Fruit fly (Drosophila melanogaster): Measurements from ENCODE around the gene CG12523.

The CG12523 gene

dm6 chr3L:10777493-10777897, 23.5 kb upstream of the CG12523 start:
- TF ChIP-seq ey (GFP tag; optimal IDR thresholded peaks at IDR 0.05) (peak; percentile 40), Jra (GFP tag; optimal IDR thresholded peaks at IDR 0.05) (no peak), Myc (optimal IDR thresholded peaks at IDR 0.05) (no peak), h (GFP tag; optimal IDR thresholded peaks at IDR 0.05) (peak; percentile 61), Abd-B (GFP tag; optimal IDR thresholded peaks at IDR 0.05) (no peak), Rel (GFP tag; optimal IDR thresholded peaks at IDR 0.05) (no peak), Rel (tag; optimal IDR thresholded peaks at IDR 0.05) (no peak), jim (GFP tag; optimal IDR thresholded peaks at IDR 0.05) (no peak), CG32264 (GFP tag; optimal IDR thresholded peaks at IDR 0.05) (no peak), woc (GFP tag; optimal IDR thresholded peaks at IDR 0.05) (peak; percentile 64), Mio (GFP tag; optimal IDR thresholded peaks at IDR 0.05) (no peak), CG9705 (GFP tag; optimal IDR thresholded peaks at IDR 0.05) (peak; percentile 22), Dfd (GFP tag; optimal IDR thresholded peaks at IDR 0.05) (no peak), Hnf4 (GFP tag; optimal IDR thresholded peaks at IDR 0.05) (peak; percentile 33), dsf (GFP tag; optimal IDR thresholded peaks at IDR 0.05; ENCODE audit: borderline replicate concordance) (no peak), lola (GFP tag; optimal IDR thresholded peaks at IDR 0.05) (no peak), GATAd (GFP tag; optimal IDR thresholded peaks at IDR 0.05) (no peak), Hr78 (GFP tag; optimal IDR thresholded peaks at IDR 0.05) (no peak), br (GFP tag; optimal IDR thresholded peaks at IDR 0.05) (no peak), OdsH (GFP tag; optimal IDR thresholded peaks at IDR 0.05) (peak; percentile 56), HLH106 (tag; optimal IDR thresholded peaks at IDR 0.05) (peak; percentile 74), dmrt93B (GFP tag; optimal IDR thresholded peaks at IDR 0.05) (peak; percentile 71), Sp1 (GFP tag; optimal IDR thresholded peaks at IDR 0.05) (peak; percentile 82), Vsx2 (GFP tag; optimal IDR thresholded peaks at IDR 0.05; ENCODE audit: partially characterized antibody) (no peak), fru (GFP tag; optimal IDR thresholded peaks at IDR 0.05) (peak; percentile 58), psq (GFP tag; optimal IDR thresholded peaks at IDR 0.05) (peak; percentile 45), tai (GFP tag; optimal IDR thresholded peaks at IDR 0.05) (no peak), pan (optimal IDR thresholded peaks at IDR 0.05) (no peak), Dif (GFP tag; optimal IDR thresholded peaks at IDR 0.05; ENCODE audit: partially characterized antibody) (no peak), N (GFP tag; optimal IDR thresholded peaks at IDR 0.05) (no peak), sv (GFP tag; optimal IDR thresholded peaks at IDR 0.05) (no peak), rgr (GFP tag; optimal IDR thresholded peaks at IDR 0.05) (peak; percentile 46), usp (GFP tag; optimal IDR thresholded peaks at IDR 0.05) (no peak), CrebA (GFP tag; optimal IDR thresholded peaks at IDR 0.05; ENCODE audit: borderline replicate concordance) (no peak), dl (GFP tag; optimal IDR thresholded peaks at IDR 0.05; ENCODE audit: insufficient read depth in 1 of 2, partially characterized antibody in 2 of 2) (no peak), foxo (GFP tag; optimal IDR thresholded peaks at IDR 0.05) (peak in 1 of 2 experiments; percentile 71), brk (GFP tag; optimal IDR thresholded peaks at IDR 0.05) (no peak), Hr83 (GFP tag; optimal IDR thresholded peaks at IDR 0.05; ENCODE audit: poor library complexity, severe bottlenecking) (no peak), sage (GFP tag; optimal IDR thresholded peaks at IDR 0.05) (no peak)

DNA sequence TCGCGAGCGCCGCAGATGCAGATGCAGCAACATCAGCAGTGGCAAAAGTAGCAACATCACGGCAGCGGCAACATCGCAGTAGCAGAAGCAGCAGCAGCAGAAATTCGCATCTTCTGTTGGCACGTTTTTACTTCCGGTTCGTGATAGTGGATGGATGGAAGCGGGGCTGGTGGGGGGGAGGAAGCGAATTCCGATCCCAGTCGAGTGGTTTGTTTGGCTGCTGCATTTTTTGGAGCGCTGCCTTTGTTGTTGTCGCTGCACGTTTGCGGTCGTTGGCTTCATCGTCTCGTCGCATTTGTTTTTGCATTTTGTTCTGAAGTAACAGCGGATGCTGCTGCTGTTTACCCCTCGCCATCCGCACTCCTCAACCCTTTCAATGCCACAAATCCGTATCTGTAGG, 23.1 kb upstream of the CG12523 start:
- TF ChIP-seq GATAd (GFP tag; optimal IDR thresholded peaks at IDR 0.05) (no peak), brk (GFP tag; optimal IDR thresholded peaks at IDR 0.05) (no peak), fru (GFP tag; optimal IDR thresholded peaks at IDR 0.05) (peak; percentile 53), psq (GFP tag; optimal IDR thresholded peaks at IDR 0.05) (peak; percentile 20), Rel (GFP tag; optimal IDR thresholded peaks at IDR 0.05) (no peak), Rel (tag; optimal IDR thresholded peaks at IDR 0.05) (peak; percentile 12), rgr (GFP tag; optimal IDR thresholded peaks at IDR 0.05) (no peak)

DNA sequence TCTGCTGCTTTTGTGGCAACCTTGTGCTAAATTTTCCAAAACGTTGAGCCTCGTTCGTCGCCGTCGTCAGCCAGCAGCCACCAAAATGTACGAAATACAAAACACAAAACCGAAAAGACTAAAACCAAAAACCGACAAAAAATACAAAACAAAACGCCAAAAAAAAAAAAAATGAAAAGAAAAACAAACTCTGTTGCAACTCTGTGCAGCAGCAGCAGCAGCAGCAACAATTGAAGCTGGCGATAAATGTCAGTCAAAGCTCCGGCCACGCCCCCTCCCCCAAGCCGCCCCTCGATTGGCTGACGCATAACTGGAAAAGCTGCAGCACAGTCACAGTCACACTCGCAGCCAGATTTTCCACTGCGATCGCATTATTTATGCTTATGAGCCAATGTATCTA, 21.7 kb upstream of the CG12523 start:
- TF ChIP-seq dl (GFP tag; optimal IDR thresholded peaks at IDR 0.05; ENCODE audit: insufficient read depth in 1 of 2, partially characterized antibody in 2 of 2) (no peak), OdsH (GFP tag; optimal IDR thresholded peaks at IDR 0.05) (no peak), Dfd (GFP tag; optimal IDR thresholded peaks at IDR 0.05) (peak; percentile 77)

Data from whole organism, wandering third instar larva.